Worm (Caenorhabditis elegans) whole organism, young adult: ENCODE data around the gene Y69A2AR.24.

Experiments used
- C06A6.2 ChIP-seq: fragments of 200-800 bp; sonication (Bioruptor generic); conservative IDR thresholded peaks from 2 replicates; pipeline ENCODE4 v1.3.6; 2022; ENCODE audit warnings: missing genetic modification characterization, missing compliant biosample characterization
- D2030.7 ChIP-seq: fragments of 200-800 bp; sonication (Bioruptor generic); IDR thresholded peaks from 2 replicates; pipeline ENCODE4 v1.3.6; 2022; ENCODE audit warnings: missing genetic modification reagents, missing genetic modification characterization, missing compliant biosample characterization
- F23B12.7 ChIP-seq: sonication (generic microtip); optimal IDR thresholded peaks from 2 replicates; lab custom pipeline; 2017; ENCODE audit warnings: missing genetic modification characterization, mild to moderate bottlenecking, missing compliant biosample characterization, antibody characterized with exemption, moderate library complexity; ENCODE audit not compliant: insufficient read depth
- F37B4.10 ChIP-seq: fragments of 200-800 bp; sonication (Bioruptor generic); IDR thresholded peaks from 2 replicates; pipeline ENCODE4 v1.3.6; 2022; ENCODE audit warnings: missing genetic modification characterization, missing compliant biosample characterization
- F55B11.4 ChIP-seq: sonication (generic microtip); optimal IDR thresholded peaks from 2 replicates; lab custom pipeline; 2016; ENCODE audit warnings: missing compliant biosample characterization, missing genetic modification characterization, borderline replicate concordance; ENCODE audit not compliant: insufficient read depth
- F57C9.4 ChIP-seq: sonication (generic microtip); optimal IDR thresholded peaks from 2 replicates; lab custom pipeline; 2017; ENCODE audit warnings: mild to moderate bottlenecking, missing genetic modification characterization, missing compliant biosample characterization
- K11D2.4 ChIP-seq: fragments of 200-800 bp; sonication (Bioruptor generic); IDR thresholded peaks from 2 replicates; pipeline ENCODE4 v1.3.6; 2022; ENCODE audit warnings: missing genetic modification reagents, missing genetic modification characterization, missing compliant biosample characterization
- Y53G8AR.9 ChIP-seq: fragments of 200-800 bp; sonication (Bioruptor generic); conservative IDR thresholded peaks from 2 replicates; pipeline ENCODE4 v1.3.6; 2022; ENCODE audit warnings: missing genetic modification reagents, missing genetic modification characterization, missing compliant biosample characterization
- Y79H2A.3 ChIP-seq: fragments of 200-800 bp; sonication (Bioruptor generic); conservative IDR thresholded peaks from 2 replicates; pipeline ENCODE4 v1.3.6; 2022; ENCODE audit warnings: missing genetic modification reagents, missing genetic modification characterization, missing compliant biosample characterization
- Y95B8A.8 ChIP-seq: fragments of 200-800 bp; sonication (Bioruptor generic); IDR thresholded peaks from 2 replicates; pipeline ENCODE4 v1.3.6; 2022; ENCODE audit warnings: missing genetic modification reagents, missing genetic modification characterization, missing compliant biosample characterization
- ama-1 ChIP-seq, 3 experiments: fragments of 150-350 bp in 1 of 3; sonication (generic microtip) in 2 of 3; optimal IDR thresholded peaks; 2 replicates each; lab custom pipeline; 2014 to 2018; ENCODE audit warnings: missing biosample characterization in 2 of 3, missing genetic modification characterization in 2 of 3, missing genetic modification reagents in 2 of 3
- aptf-2 ChIP-seq: fragments of 200-800 bp; sonication (Bioruptor generic); conservative IDR thresholded peaks from 2 replicates; pipeline ENCODE4 v1.3.6; 2022; ENCODE audit warnings: missing genetic modification reagents, missing genetic modification characterization, missing compliant biosample characterization
- attf-6 ChIP-seq: fragments of 200-800 bp; sonication (Bioruptor generic); IDR thresholded peaks from 2 replicates; pipeline ENCODE4 v1.3.6; 2022; ENCODE audit warnings: missing genetic modification reagents, missing genetic modification characterization, missing compliant biosample characterization
- ceh-100 ChIP-seq: fragments of 200-800 bp; sonication (Bioruptor generic); IDR thresholded peaks from 2 replicates; pipeline ENCODE4 v1.3.6; 2022; ENCODE audit warnings: missing genetic modification reagents, missing genetic modification characterization, missing compliant biosample characterization
- ceh-27 ChIP-seq: fragments of 200-800 bp; sonication (Bioruptor generic); optimal IDR thresholded peaks from 2 replicates; lab custom pipeline; 2018; ENCODE audit warnings: mild to moderate bottlenecking, missing genetic modification characterization, moderate library complexity, missing compliant biosample characterization
- ceh-79 ChIP-seq: sonication (generic microtip); optimal IDR thresholded peaks from 2 replicates; lab custom pipeline; 2017; ENCODE audit warnings: mild to moderate bottlenecking, missing genetic modification characterization, missing compliant biosample characterization
- dox-1 ChIP-seq: fragments of 200-800 bp; sonication (Bioruptor generic); IDR thresholded peaks from 2 replicates; pipeline ENCODE4 v1.3.6; 2022; ENCODE audit warnings: missing genetic modification reagents, missing genetic modification characterization, missing compliant biosample characterization
- dpl-1 ChIP-seq: fragments of 150-350 bp; optimal IDR thresholded peaks from 2 replicates; lab custom pipeline; 2014; ENCODE audit warnings: missing biosample characterization, missing genetic modification reagents, missing genetic modification characterization
- efl-1 ChIP-seq: fragments of 150-350 bp; optimal IDR thresholded peaks from 2 replicates; lab custom pipeline; 2014; ENCODE audit warnings: missing biosample characterization, missing genetic modification reagents, missing genetic modification characterization
- fkh-3 ChIP-seq: sonication (generic microtip); optimal IDR thresholded peaks from 2 replicates; lab custom pipeline; 2016; ENCODE audit warnings: mild to moderate bottlenecking, missing genetic modification characterization, missing compliant biosample characterization
- him-1 ChIP-seq: sonication (generic microtip); optimal IDR thresholded peaks from 2 replicates; lab custom pipeline; 2016; ENCODE audit warnings: missing genotype, missing genetic modification reagents, missing genetic modification characterization, missing compliant biosample characterization
- hmg-1.2 ChIP-seq: fragments of 200-800 bp; sonication (Bioruptor generic); IDR thresholded peaks from 2 replicates; pipeline ENCODE4 v1.3.6; 2022; ENCODE audit warnings: missing genetic modification reagents, missing genetic modification characterization, missing compliant biosample characterization
- hmg-20 ChIP-seq: fragments of 200-800 bp; sonication (Bioruptor generic); IDR thresholded peaks from 2 replicates; pipeline ENCODE4 v1.3.6; 2022; ENCODE audit warnings: missing genetic modification reagents, missing genetic modification characterization, missing compliant biosample characterization
- hrde-1 ChIP-seq: sonication (generic microtip); optimal IDR thresholded peaks from 2 replicates; lab custom pipeline; 2016; ENCODE audit warnings: missing genetic modification characterization, mild to moderate bottlenecking, missing compliant biosample characterization, moderate library complexity, missing genotype, missing genetic modification reagents, borderline replicate concordance
- hsf-1 ChIP-seq: fragments of 200-800 bp; sonication (Bioruptor generic); IDR thresholded peaks from 2 replicates; pipeline ENCODE4 v1.3.6; 2022; ENCODE audit warnings: missing genetic modification reagents, missing genetic modification characterization, missing compliant biosample characterization
- lag-1 ChIP-seq: fragments of 200-800 bp; sonication (Bioruptor generic); IDR thresholded peaks from 2 replicates; pipeline ENCODE4 v1.3.6; 2022; ENCODE audit warnings: missing genetic modification reagents, missing genetic modification characterization, missing compliant biosample characterization
- let-526 ChIP-seq: fragments of 200-800 bp; sonication (Bioruptor generic); IDR thresholded peaks from 2 replicates; pipeline ENCODE4 v1.3.6; 2022; ENCODE audit warnings: missing genetic modification reagents, missing genetic modification characterization, missing compliant biosample characterization
- lin-26 ChIP-seq: fragments of 200-800 bp; sonication (Bioruptor generic); IDR thresholded peaks from 2 replicates; pipeline ENCODE4 v1.3.6; 2022; ENCODE audit warnings: missing genetic modification reagents, missing genetic modification characterization, missing compliant biosample characterization
- madf-3 ChIP-seq: fragments of 200-800 bp; sonication (Bioruptor generic); IDR thresholded peaks from 2 replicates; pipeline ENCODE4 v1.3.6; 2022; ENCODE audit warnings: missing genetic modification reagents, missing genetic modification characterization, missing compliant biosample characterization
- mes-4 ChIP-seq: sonication (generic microtip); optimal IDR thresholded peaks from 2 replicates; lab custom pipeline; 2016; ENCODE audit warnings: missing genotype, missing genetic modification characterization, missing compliant biosample characterization
- nfya-1 ChIP-seq: sonication (generic microtip); optimal IDR thresholded peaks from 2 replicates; lab custom pipeline; 2017; ENCODE audit warnings: antibody characterized with exemption, missing compliant biosample characterization, missing genetic modification characterization, borderline replicate concordance; ENCODE audit not compliant: insufficient read depth
- rec-8 ChIP-seq, 2 experiments: sonication (generic microtip); optimal IDR thresholded peaks; 2 replicates each; lab custom pipeline; 2016; ENCODE audit warnings: mild to moderate bottlenecking in 2 of 2, missing genetic modification characterization in 2 of 2, missing genetic modification reagents in 2 of 2, missing genotype in 2 of 2, missing biosample characterization in 1 of 2, missing compliant biosample characterization in 1 of 2, moderate library complexity in 1 of 2
- sdz-38 ChIP-seq: sonication (generic microtip); optimal IDR thresholded peaks from 2 replicates; lab custom pipeline; 2016; ENCODE audit warnings: missing genotype, missing genetic modification characterization, missing compliant biosample characterization
- snpc-1.3 ChIP-seq: sonication (generic microtip); optimal IDR thresholded peaks from 2 replicates; lab custom pipeline; 2017; ENCODE audit warnings: missing genetic modification characterization, mild to moderate bottlenecking, missing compliant biosample characterization, antibody characterized with exemption, moderate library complexity, missing genotype, missing genetic modification reagents; ENCODE audit not compliant: insufficient read depth
- snpc-3.4 ChIP-seq: sonication (generic microtip); optimal IDR thresholded peaks from 2 replicates; lab custom pipeline; 2017; ENCODE audit warnings: missing genetic modification characterization, mild to moderate bottlenecking, missing compliant biosample characterization, antibody characterized with exemption, moderate library complexity, missing genotype, missing genetic modification reagents
- snpc-4 ChIP-seq, 5 experiments: fragments of 150-350 bp in 1 of 5; sonication (generic microtip) in 4 of 5; optimal IDR thresholded peaks; 2 replicates each; lab custom pipeline; 2014 to 2018; ENCODE audit warnings: missing genetic modification characterization in 5 of 5, missing biosample characterization in 3 of 5, antibody characterized with exemption in 2 of 5, mild to moderate bottlenecking in 2 of 5, missing compliant biosample characterization in 2 of 5, missing genotype in 2 of 5, moderate library complexity in 2 of 5, missing genetic modification reagents in 1 of 5
- tbp1 ChIP-seq: fragments of 200-800 bp; sonication (Bioruptor generic); optimal IDR thresholded peaks from 2 replicates; lab custom pipeline; 2018; ENCODE audit warnings: mild to moderate bottlenecking, missing genetic modification characterization, missing compliant biosample characterization
- tbx-9 ChIP-seq: sonication (generic microtip); optimal IDR thresholded peaks from 2 replicates; lab custom pipeline; 2016; ENCODE audit warnings: borderline replicate concordance, missing genetic modification characterization, inconsistent platforms, missing compliant biosample characterization
- unc-130 ChIP-seq: sonication (generic microtip); optimal IDR thresholded peaks from 2 replicates; lab custom pipeline; 2016; ENCODE audit warnings: missing genetic modification reagents, missing genetic modification characterization, missing compliant biosample characterization
- unc-62 ChIP-seq: fragments of 150-350 bp; optimal IDR thresholded peaks from 2 replicates; lab custom pipeline; 2014; ENCODE audit warnings: missing biosample characterization, missing genetic modification reagents, missing genetic modification characterization
- xnd-1 ChIP-seq: sonication (generic microtip); optimal IDR thresholded peaks from 2 replicates; lab custom pipeline; 2016; ENCODE audit warnings: missing genotype, missing genetic modification reagents, missing genetic modification characterization, missing compliant biosample characterization
- zfh-2 ChIP-seq: fragments of 200-800 bp; sonication (Bioruptor generic); conservative IDR thresholded peaks from 2 replicates; pipeline ENCODE4 v1.3.6; 2022; ENCODE audit warnings: missing genetic modification reagents, missing genetic modification characterization, missing compliant biosample characterization
- ztf-26 ChIP-seq: sonication (generic microtip); optimal IDR thresholded peaks from 2 replicates; lab custom pipeline; 2017; ENCODE audit warnings: missing genetic modification characterization, missing compliant biosample characterization
- ztf-6 ChIP-seq: fragments of 200-800 bp; sonication (Bioruptor generic); IDR thresholded peaks from 2 replicates; pipeline ENCODE4 v1.3.6; 2022; ENCODE audit warnings: missing genetic modification reagents, missing genetic modification characterization, missing compliant biosample characterization

Y69A2AR.24 gene

DNA sequence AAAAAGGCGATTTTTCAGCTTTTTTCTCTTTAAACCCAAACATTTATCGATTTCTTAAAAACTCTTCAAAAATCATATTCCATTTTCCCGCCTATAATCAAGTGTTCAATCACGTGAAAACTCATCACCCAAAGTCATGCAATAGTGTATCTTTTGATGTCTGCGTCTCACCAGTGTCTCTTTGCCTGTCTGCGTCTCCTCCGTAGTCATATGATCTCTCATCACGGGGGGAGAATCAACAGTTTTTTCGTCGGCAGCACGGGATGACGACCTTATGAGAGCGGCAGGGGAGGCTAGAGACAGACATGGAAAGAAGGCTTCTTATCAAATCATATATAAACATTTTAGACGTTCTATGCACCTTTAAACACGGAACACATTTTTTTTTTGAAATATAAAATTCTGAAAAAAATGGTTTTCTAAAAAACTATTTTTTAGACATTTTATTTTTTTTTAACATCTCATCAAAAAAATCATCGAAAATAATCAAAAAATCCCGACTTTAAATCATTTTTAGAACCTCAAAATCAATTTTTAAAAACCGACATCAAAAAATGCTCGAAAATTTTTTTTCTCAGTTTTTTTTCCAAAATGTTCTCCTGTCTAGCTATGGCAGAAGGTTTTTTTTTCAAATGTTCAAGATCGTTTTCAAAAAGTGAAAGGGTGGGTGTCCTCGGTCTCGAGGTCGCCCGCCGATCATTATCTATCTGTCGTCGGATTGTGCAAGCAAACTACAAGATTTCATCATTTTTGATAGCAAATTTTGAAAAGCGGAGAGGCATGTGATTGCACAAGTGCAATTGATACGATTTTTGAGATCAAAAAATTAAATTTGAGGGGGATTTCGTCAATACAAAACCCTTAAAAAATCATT is 38.4 kb upstream of the Y69A2AR.24 start (continued):
- TF ChIP-seq ztf-26 (tag; lab: Kevin White, UChicago) (peak; percentile 97), let-526 (GFP tag; lab: Robert Waterston, UW) (peak; percentile 99), ztf-6 (GFP tag; lab: Robert Waterston, UW) (peak; percentile 74; the same call in 1 of the 2 replicates), Y79H2A.3 (peak; percentile 71; the same call in 1 of the 2 replicates), tbx-9 (tag; lab: Kevin White, UChicago) (no peak), him-1 (tag; lab: Kevin White, UChicago) (no peak), Y95B8A.8 (GFP tag; lab: Robert Waterston, UW) (peak; percentile 90), F57C9.4 (tag; lab: Kevin White, UChicago) (peak; percentile 75), xnd-1 (tag; lab: Kevin White, UChicago) (no peak), K11D2.4 (GFP tag; lab: Robert Waterston, UW) (peak; percentile 97), F23B12.7 (tag; lab: Kevin White, UChicago) (peak; percentile 53), Y53G8AR.9 (GFP tag; lab: Robert Waterston, UW) (peak; percentile 97), C06A6.2 (GFP tag; lab: Robert Waterston, UW) (peak; percentile 96), dox-1 (GFP tag; lab: Robert Waterston, UW) (peak; percentile 95), hmg-20 (GFP tag; lab: Robert Waterston, UW) (peak; percentile 67; the same call in 1 of the 2 replicates), sdz-38 (no peak), D2030.7 (GFP tag; lab: Robert Waterston, UW) (no peak), hmg-1.2 (peak; percentile 98), F37B4.10 (GFP tag; lab: Robert Waterston, UW) (peak; percentile 97), hrde-1 (tag; lab: Kevin White, UChicago) (no peak), mes-4 (tag; lab: Kevin White, UChicago) (no peak), F55B11.4 (tag; lab: Kevin White, UChicago) (no peak), ama-1 (optimal IDR thresholded peaks at IDR 0.05; lab: Kevin White, UChicago) (peak; percentile 40), ama-1 (GFP tag; optimal IDR thresholded peaks at IDR 0.05; lab: Kevin White, UChicago) (no peak), nfya-1 (tag; lab: Kevin White, UChicago) (no peak), madf-3 (GFP tag; lab: Robert Waterston, UW) (peak; percentile 93), zfh-2 (GFP tag; lab: Robert Waterston, UW) (peak; percentile 92), attf-6 (GFP tag; lab: Robert Waterston, UW) (peak; percentile 62), lin-26 (GFP tag; lab: Robert Waterston, UW) (peak; percentile 88), tbp1 (peak; percentile 76), unc-62 (GFP tag; lab: Kevin White, UChicago) (peak; percentile 62), efl-1 (peak; percentile 49), fkh-3 (tag; lab: Kevin White, UChicago) (no peak), unc-130 (GFP tag; lab: Kevin White, UChicago) (no peak), aptf-2 (GFP tag; lab: Robert Waterston, UW) (peak; percentile 54; the same call in 1 of the 2 replicates), dpl-1 (GFP tag; lab: Kevin White, UChicago) (peak; percentile 8), ceh-100 (peak; percentile 77), snpc-3.4 (no peak), ceh-79 (peak; percentile 90), rec-8 (tag; optimal IDR thresholded peaks at IDR 0.05; lab: Kevin White, UChicago) (no peak), lag-1 (GFP tag; lab: Robert Waterston, UW) (no peak), hsf-1 (GFP tag; lab: Robert Waterston, UW) (peak; percentile 73), ceh-27 (peak; percentile 94), snpc-4 (GFP tag; optimal IDR thresholded peaks at IDR 0.05; lab: Kevin White, UChicago) (no peak), snpc-4 (tag; optimal IDR thresholded peaks at IDR 0.05; lab: Kevin White, UChicago) (peak; percentile 59 to 88 (median 81)), snpc-1.3 (tag; lab: Kevin White, UChicago) (no peak)
